Fruit fly (Drosophila melanogaster): ENCODE data around the gene CG31522.

CG31522 gene

DNA sequence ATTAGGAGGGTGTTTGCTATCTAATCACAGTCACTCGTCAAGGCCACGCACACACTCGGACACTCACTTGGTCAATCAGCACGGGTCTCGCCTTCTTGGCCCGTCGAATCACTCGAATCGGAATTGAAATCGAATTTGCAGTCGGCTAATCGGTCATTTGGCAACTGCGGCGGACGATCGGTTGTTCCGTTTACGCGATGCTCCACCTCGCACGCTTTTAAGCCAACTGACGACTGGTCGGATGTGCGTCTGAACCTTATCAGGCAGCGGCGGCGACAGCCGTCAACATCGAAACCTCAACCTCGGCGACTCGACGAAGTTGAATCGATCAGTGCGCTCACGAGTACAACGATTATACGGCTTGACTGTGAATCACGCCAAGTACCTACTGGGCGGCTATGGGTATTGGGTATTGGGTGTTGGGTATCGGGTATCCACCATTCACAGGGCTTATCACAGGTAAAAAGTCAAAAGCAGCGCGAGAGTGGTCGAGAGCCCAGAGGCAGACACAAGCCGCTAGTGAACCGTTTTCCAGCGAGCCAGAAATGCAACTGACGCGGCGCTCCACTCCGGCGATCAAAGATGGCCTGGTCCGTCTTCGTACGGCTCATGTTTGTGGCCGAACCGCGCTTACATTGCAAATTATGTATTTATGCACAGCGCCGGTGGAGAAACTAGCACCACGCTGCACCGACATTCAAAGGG is 8.5 kb upstream of the CG31522 start (continued):
- TF ChIP-seq sens (GFP tag) (peak; percentile 28), CG14710 (tag; optimal IDR thresholded peaks at IDR 0.05) (no peak), sima (GFP tag; optimal IDR thresholded peaks at IDR 0.05) (no peak), CG2199 (GFP tag; IDR thresholded peaks at IDR 0.05) (0 out of 3 replicates have a peak, but pooled peaks have one; percentile 29), CG5180 (GFP tag; optimal IDR thresholded peaks at IDR 0.05) (peak; percentile 63), CG15514 (GFP tag; optimal IDR thresholded peaks at IDR 0.05) (peak; percentile 25), kay (GFP tag; optimal IDR thresholded peaks at IDR 0.05) (peak; percentile 41), Ets65A (GFP tag) (peak; percentile 76), cwo (GFP tag; optimal IDR thresholded peaks at IDR 0.05) (peak; percentile 96), CG2202 (tag; optimal IDR thresholded peaks at IDR 0.05) (no peak), Ptx1 (GFP tag; IDR thresholded peaks at IDR 0.05) (0 out of 2 replicates have a peak, but pooled peaks have one; percentile 21), CG3163 (GFP tag; optimal IDR thresholded peaks at IDR 0.05) (peak; percentile 34), Side (GFP tag; optimal IDR thresholded peaks at IDR 0.05) (no peak), CG3065 (GFP tag; optimal IDR thresholded peaks at IDR 0.05) (no peak), abd-A (tag; optimal IDR thresholded peaks at IDR 0.05) (no peak), Jarid2 (GFP tag; optimal IDR thresholded peaks at IDR 0.05) (peak; percentile 44), dpn (GFP tag; optimal IDR thresholded peaks at IDR 0.05) (no peak), CG4617 (GFP tag; optimal IDR thresholded peaks at IDR 0.05; ENCODE audit: borderline replicate concordance) (no peak), CG18599 (GFP tag; optimal IDR thresholded peaks at IDR 0.05) (peak; percentile 43), HmgZ (tag; optimal IDR thresholded peaks at IDR 0.05) (peak; percentile 36), CG34422 (GFP tag; IDR thresholded peaks at IDR 0.05) (0 out of 3 replicates have a peak, but pooled peaks have one; percentile 31), Hey (tag; optimal IDR thresholded peaks at IDR 0.05) (peak; percentile 63), lilli (GFP tag; optimal IDR thresholded peaks at IDR 0.05) (peak; percentile 8), CG34376 (GFP tag; optimal IDR thresholded peaks at IDR 0.05) (peak; percentile 85), al (GFP tag; IDR thresholded peaks at IDR 0.05) (no peak), mld (GFP tag; IDR thresholded peaks at IDR 0.05; ENCODE audit: partially characterized antibody) (no peak), stwl (tag; optimal IDR thresholded peaks at IDR 0.05) (no peak), CG9932 (GFP tag; IDR thresholded peaks at IDR 0.05) (no peak), chinmo (GFP tag; IDR thresholded peaks at IDR 0.05; ENCODE audit: partially characterized antibody) (peak; percentile 81; the same call in 3 of the 4 replicates), CG11247 (GFP tag; IDR thresholded peaks at IDR 0.05) (no peak), Hr78 (GFP tag; optimal IDR thresholded peaks at IDR 0.05) (peak in 1 of 2 experiments; percentile 69), zen2 (GFP tag; IDR thresholded peaks at IDR 0.05; ENCODE audit: partially characterized antibody) (0 out of 3 replicates have a peak, but pooled peaks have one; percentile 28), CG7786 (GFP tag; optimal IDR thresholded peaks at IDR 0.05) (no peak), Hand (GFP tag; optimal IDR thresholded peaks at IDR 0.05) (peak; percentile 2), Fer3 (tag; optimal IDR thresholded peaks at IDR 0.05) (peak; percentile 27), dm (GFP tag; optimal IDR thresholded peaks at IDR 0.05) (peak; percentile 1), ci (GFP tag; IDR thresholded peaks at IDR 0.05) (peak; percentile 57; the same call in 2 of the 3 replicates)

DNA sequence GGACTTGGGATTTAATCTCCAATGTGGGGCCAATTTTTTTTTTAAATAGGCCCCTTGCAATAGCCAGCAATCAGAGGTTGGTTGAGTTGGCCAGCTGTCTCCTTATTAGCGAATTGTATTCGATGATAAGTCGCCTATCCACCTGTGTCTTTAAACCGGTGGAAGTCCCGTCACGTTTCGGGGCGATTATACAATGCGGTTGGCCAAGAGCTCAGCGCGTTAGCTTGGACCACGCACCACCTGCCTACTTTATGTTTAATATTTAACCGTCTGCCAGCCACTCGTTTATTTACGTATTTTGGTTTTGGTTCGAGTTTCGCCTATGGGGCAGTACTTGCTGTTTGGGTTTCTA is 8.0 kb upstream of the CG31522 start:
- no peak for TF ChIP-seq unpg (GFP tag; optimal IDR thresholded peaks at IDR 0.05)
- TF ChIP-seq Pdp1 (GFP tag; optimal IDR thresholded peaks at IDR 0.05) = peak in 1 of 2 experiments; percentile 92
